Fruit fly (Drosophila melanogaster): ENCODE data around the gene ca.

dm6 chr3R:29806682-29807393, at the start of gene ca, which contains the start of gene ncd:
- TF ChIP-seq Myc (optimal IDR thresholded peaks at IDR 0.05) (no peak), psq (optimal IDR thresholded peaks at IDR 0.05) (no peak)

Data from Kc167 (cell line).